Worm (Caenorhabditis elegans): ENCODE measurements around the gene H17B01.2.

DNA sequence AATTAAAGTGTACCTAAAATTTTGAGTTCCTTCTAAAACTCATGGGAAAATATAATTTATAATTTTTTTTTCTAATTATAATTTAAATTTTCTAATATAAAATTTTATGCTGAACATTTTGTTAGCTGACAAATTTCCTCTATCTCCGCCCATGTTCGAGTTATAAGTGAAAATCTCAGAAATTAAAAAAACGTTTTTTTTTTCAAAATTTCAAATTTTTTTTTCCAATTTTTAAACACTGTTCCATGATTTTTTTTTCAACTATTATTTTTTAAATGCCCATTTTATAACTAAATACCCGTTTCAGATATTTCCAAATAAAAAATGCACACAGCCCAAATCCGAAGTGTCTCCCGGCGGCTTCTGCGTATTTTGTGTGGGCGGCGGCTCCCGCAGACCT lies 48.5 kb downstream of the H17B01.2 start, which contains the start of gene Y51H7BR.8:
- TF ChIP-seq pha-4 (tag; optimal IDR thresholded peaks at IDR 0.05) (no peak), lin-39 (tag; optimal IDR thresholded peaks at IDR 0.05) (no peak), ceh-28 (tag; optimal IDR thresholded peaks at IDR 0.05) (no peak), hmg-11 (tag; optimal IDR thresholded peaks at IDR 0.05) (no peak), mdl-1 (tag; optimal IDR thresholded peaks at IDR 0.05) (no peak), lin-15B (tag; optimal IDR thresholded peaks at IDR 0.05) (no peak), ztf-11 (tag; optimal IDR thresholded peaks at IDR 0.05) (no peak), nhr-23 (tag; optimal IDR thresholded peaks at IDR 0.05) (no peak), eor-1 (tag; optimal IDR thresholded peaks at IDR 0.05) (no peak), zag-1 (tag; optimal IDR thresholded peaks at IDR 0.05) (no peak), snpc-4 (tag; optimal IDR thresholded peaks at IDR 0.05) (no peak), ceh-82 (tag; optimal IDR thresholded peaks at IDR 0.05) (no peak), nhr-237 (tag; optimal IDR thresholded peaks at IDR 0.05) (no peak)

Measured in whole organism, L3 larva.